Worm (Caenorhabditis elegans) whole organism, L4 larva: ENCODE data around the gene crb-1.

Source experiments
- D1046.2 ChIP-seq: fragments of 200-800 bp; sonication (Bioruptor generic); IDR thresholded peaks from 2 replicates; pipeline ENCODE4 v1.3.6; 2022; ENCODE audit warnings: missing genetic modification characterization, missing compliant biosample characterization
- F26F4.8 ChIP-seq: fragments of 200-800 bp; sonication (Bioruptor generic); conservative IDR thresholded peaks from 2 replicates; pipeline ENCODE4 v1.3.6; 2022; ENCODE audit warnings: missing genetic modification characterization, missing compliant biosample characterization
- F44E2.7 ChIP-seq: fragments of 200-800 bp; sonication (Bioruptor generic); IDR thresholded peaks from 2 replicates; pipeline ENCODE4 v2.1.2; 2022; ENCODE audit warnings: missing genetic modification characterization, missing compliant biosample characterization
- T26A8.4 ChIP-seq: fragments of 200-800 bp; sonication (Bioruptor generic); IDR thresholded peaks from 2 replicates; pipeline ENCODE4 v1.3.6; 2022; ENCODE audit warnings: missing genetic modification characterization, missing compliant biosample characterization
- Y105C5A.15 ChIP-seq: fragments of 200-800 bp; sonication (Bioruptor generic); IDR thresholded peaks from 2 replicates; pipeline ENCODE4 v1.3.6; 2022; ENCODE audit warnings: missing genetic modification characterization, missing compliant biosample characterization
- Y75B8A.6 ChIP-seq: fragments of 200-800 bp; sonication (Bioruptor generic); IDR thresholded peaks from 2 replicates; pipeline ENCODE4 v1.3.6; 2022; ENCODE audit warnings: missing genetic modification reagents, missing genetic modification characterization, missing compliant biosample characterization
- ZK337.2 ChIP-seq: fragments of 200-800 bp; sonication (Bioruptor generic); IDR thresholded peaks from 2 replicates; pipeline ENCODE4 v1.3.6; 2022; ENCODE audit warnings: missing genetic modification reagents, missing genetic modification characterization, missing compliant biosample characterization
- arid-1 ChIP-seq: fragments of 200-800 bp; sonication (Bioruptor generic); conservative IDR thresholded peaks from 2 replicates; pipeline ENCODE4 v1.3.6; 2022; ENCODE audit warnings: missing genetic modification reagents, missing genetic modification characterization, missing compliant biosample characterization
- ceh-20 ChIP-seq: fragments of 200-800 bp; sonication (Bioruptor generic); IDR thresholded peaks from 2 replicates; pipeline ENCODE4 v1.3.6; 2022; ENCODE audit warnings: missing genetic modification reagents, missing genetic modification characterization, missing compliant biosample characterization
- ceh-44 ChIP-seq: fragments of 200-800 bp; sonication (Bioruptor generic); IDR thresholded peaks from 2 replicates; pipeline ENCODE4 v1.3.6; 2022; ENCODE audit warnings: missing genetic modification reagents, missing genetic modification characterization, missing compliant biosample characterization
- ctbp-1 ChIP-seq: fragments of 200-800 bp; sonication (Bioruptor generic); IDR thresholded peaks from 2 replicates; pipeline ENCODE4 v1.3.6; 2022; ENCODE audit warnings: missing genetic modification reagents, missing genetic modification characterization, missing compliant biosample characterization
- dmd-8 ChIP-seq: fragments of 200-800 bp; sonication (Bioruptor generic); IDR thresholded peaks from 2 replicates; pipeline ENCODE4 v1.3.6; 2022; ENCODE audit warnings: missing genetic modification characterization, missing compliant biosample characterization
- dmd-9 ChIP-seq: fragments of 200-800 bp; sonication (Bioruptor generic); IDR thresholded peaks from 2 replicates; pipeline ENCODE4 v1.3.6; 2022; ENCODE audit warnings: missing genetic modification reagents, missing genetic modification characterization, missing compliant biosample characterization
- egl-43 ChIP-seq: fragments of 200-800 bp; sonication (Bioruptor generic); IDR thresholded peaks from 2 replicates; pipeline ENCODE4 v1.3.6; 2022; ENCODE audit warnings: missing genetic modification reagents, missing genetic modification characterization, missing compliant biosample characterization
- lim-7 ChIP-seq: fragments of 200-800 bp; sonication (Bioruptor generic); IDR thresholded peaks from 2 replicates; pipeline ENCODE4 v1.3.6; 2022; ENCODE audit warnings: missing genetic modification characterization, missing compliant biosample characterization
- madf-5 ChIP-seq, 2 experiments: fragments of 200-800 bp; sonication (Bioruptor generic); IDR thresholded peaks; 2 replicates each; pipeline ENCODE4 v1.3.6; 2022; ENCODE audit warnings: missing compliant biosample characterization in 2 of 2, missing genetic modification characterization in 2 of 2
- madf-9 ChIP-seq: fragments of 200-800 bp; sonication (Bioruptor generic); conservative IDR thresholded peaks from 2 replicates; pipeline ENCODE4 v1.3.6; 2022; ENCODE audit warnings: missing genetic modification reagents, missing genetic modification characterization, missing compliant biosample characterization
- mdt-29 ChIP-seq: fragments of 200-800 bp; sonication (Bioruptor generic); IDR thresholded peaks from 2 replicates; pipeline ENCODE4 v1.3.6; 2022; ENCODE audit warnings: missing genetic modification reagents, missing genetic modification characterization, missing compliant biosample characterization
- mxl-2 ChIP-seq: fragments of 200-800 bp; sonication (Bioruptor generic); conservative IDR thresholded peaks from 2 replicates; pipeline ENCODE4 v1.3.6; 2022; ENCODE audit warnings: missing genetic modification reagents, missing genetic modification characterization, missing compliant biosample characterization
- nhr-11 ChIP-seq: fragments of 150-350 bp; optimal IDR thresholded peaks from 2 replicates; lab custom pipeline; 2014; ENCODE audit warnings: missing biosample characterization, missing genetic modification characterization
- nhr-41 ChIP-seq: fragments of 200-800 bp; sonication (Bioruptor generic); IDR thresholded peaks from 2 replicates; pipeline ENCODE4 v1.3.6; 2022; ENCODE audit warnings: missing genetic modification reagents, missing genetic modification characterization, missing compliant biosample characterization
- nhr-42 ChIP-seq: fragments of 200-800 bp; sonication (Bioruptor generic); IDR thresholded peaks from 2 replicates; pipeline ENCODE4 v1.3.6; 2022; ENCODE audit warnings: missing genetic modification characterization, missing compliant biosample characterization
- php-3 ChIP-seq: fragments of 200-800 bp; sonication (Bioruptor generic); IDR thresholded peaks from 2 replicates; pipeline ENCODE4 v1.3.6; 2022; ENCODE audit warnings: missing genetic modification reagents, missing genetic modification characterization, missing compliant biosample characterization
- saeg-2 ChIP-seq: fragments of 200-800 bp; sonication (Bioruptor generic); IDR thresholded peaks from 2 replicates; pipeline ENCODE4 v1.3.6; 2022; ENCODE audit warnings: missing genetic modification reagents, missing genetic modification characterization, missing compliant biosample characterization
- set-16 ChIP-seq: fragments of 200-800 bp; sonication (Bioruptor generic); IDR thresholded peaks from 2 replicates; pipeline ENCODE4 v1.3.6; 2022; ENCODE audit warnings: missing genetic modification reagents, missing genetic modification characterization, missing compliant biosample characterization
- snpc-1.2 ChIP-seq: fragments of 200-800 bp; sonication (Bioruptor generic); IDR thresholded peaks from 2 replicates; pipeline ENCODE4 v1.3.6; 2022; ENCODE audit warnings: missing genetic modification reagents, missing genetic modification characterization, missing compliant biosample characterization
- tag-97 ChIP-seq: fragments of 200-800 bp; sonication (Bioruptor generic); IDR thresholded peaks from 2 replicates; pipeline ENCODE4 v1.3.6; 2022; ENCODE audit warnings: missing genetic modification characterization, missing compliant biosample characterization
- tra-1 ChIP-seq: fragments of 200-800 bp; sonication (Bioruptor generic); IDR thresholded peaks from 2 replicates; pipeline ENCODE4 v1.3.6; 2022; ENCODE audit warnings: missing genetic modification reagents, missing genetic modification characterization, missing compliant biosample characterization
- vab-7 ChIP-seq: fragments of 200-800 bp; sonication (Bioruptor generic); IDR thresholded peaks from 2 replicates; pipeline ENCODE4 v1.3.6; 2022; ENCODE audit warnings: missing genetic modification reagents, missing genetic modification characterization, missing compliant biosample characterization
- zip-11 ChIP-seq: fragments of 200-800 bp; sonication (Bioruptor generic); IDR thresholded peaks from 2 replicates; pipeline ENCODE4 v1.3.6; 2022; ENCODE audit warnings: missing genetic modification characterization, missing compliant biosample characterization

crb-1 gene

ce11 chrX:17451410-17451809, 37.6 kb upstream of the crb-1 start, which contains the start of gene C36E6.2 (continued):
- no peak for TF ChIP-seq php-3 (GFP tag; lab: Robert Waterston, UW)
- TF ChIP-seq nhr-11 (tag; lab: Kevin White, UChicago) = peak; percentile 21

ce11 chrX:17447212-17447611, 33.4 kb upstream of the crb-1 start:
- peak; percentile 53 for TF ChIP-seq lim-7 (GFP tag; lab: Robert Waterston, UW)
- TF ChIP-seq, all 104 proteins: peak for 1; not testable (repeated sequence) for 103

- TF ChIP-seq vab-7 (peak; percentile 29; the same call in 1 of the 2 replicates), php-3 (GFP tag; lab: Robert Waterston, UW) (peak; percentile 69), saeg-2 (0 out of 2 replicates have a peak, but pooled peaks have one; percentile 61), D1046.2 (peak; percentile 72; the same call in 1 of the 2 replicates), F44E2.7 (GFP tag; lab: Robert Waterston, UW) (peak; percentile 56; the same call in 1 of the 2 replicates), set-16 (peak; percentile 32; the same call in 1 of the 2 replicates)
Observed at ce11 chrX:17445239-17445638, 31.4 kb upstream of the crb-1 start.

- TF ChIP-seq ZK337.2 (peak; percentile 50), Y75B8A.6 (GFP tag; lab: Robert Waterston, UW) (0 out of 2 replicates have a peak, but pooled peaks have one; percentile 50), lim-7 (GFP tag; lab: Robert Waterston, UW) (0 out of 2 replicates have a peak, but pooled peaks have one; percentile 61), saeg-2 (0 out of 2 replicates have a peak, but pooled peaks have one; percentile 41), D1046.2 (peak; percentile 71), php-3 (GFP tag; lab: Robert Waterston, UW) (peak; percentile 26; the same call in 1 of the 2 replicates), nhr-41 (GFP tag; lab: Robert Waterston, UW) (peak; percentile 29; the same call in 1 of the 2 replicates), madf-5 (GFP tag; IDR thresholded peaks at IDR 0.05; lab: Robert Waterston, UW) (peak; percentile 29 to 71; a peak in 3 of 4 replicates), nhr-42 (GFP tag; lab: Robert Waterston, UW) (peak; percentile 53; the same call in 1 of the 2 replicates), dmd-8 (GFP tag; lab: Robert Waterston, UW) (peak; percentile 79), ceh-44 (GFP tag; lab: Robert Waterston, UW) (peak; percentile 2; the same call in 1 of the 2 replicates), madf-9 (peak; percentile 42; the same call in 1 of the 2 replicates), tag-97 (GFP tag; lab: Robert Waterston, UW) (0 out of 2 replicates have a peak, but pooled peaks have one; percentile 60), F44E2.7 (GFP tag; lab: Robert Waterston, UW) (peak; percentile 84), snpc-1.2 (GFP tag; lab: Robert Waterston, UW) (peak; percentile 62; the same call in 1 of the 2 replicates), ctbp-1 (GFP tag; lab: Robert Waterston, UW) (0 out of 2 replicates have a peak, but pooled peaks have one; percentile 30), egl-43 (peak; percentile 73), set-16 (peak; percentile 60), dmd-9 (GFP tag; lab: Robert Waterston, UW) (peak; percentile 9; the same call in 1 of the 2 replicates), mdt-29 (GFP tag; lab: Robert Waterston, UW) (peak; percentile 56; the same call in 1 of the 2 replicates)
Observed at ce11 chrX:17444683-17445082, 30.9 kb upstream of the crb-1 start.

- TF ChIP-seq madf-9 = peak; percentile 82; the same call in 1 of the 2 replicates
- peak; percentile 38; the same call in 1 of the 2 replicates for TF ChIP-seq tra-1 (GFP tag; lab: Robert Waterston, UW)
- TF ChIP-seq F44E2.7 (GFP tag; lab: Robert Waterston, UW) = peak; percentile 95
- peak; percentile 89 for TF ChIP-seq egl-43
- peak; percentile 32; the same call in 1 of the 2 replicates for TF ChIP-seq T26A8.4 (GFP tag; lab: Robert Waterston, UW)
- TF ChIP-seq madf-5 (GFP tag; IDR thresholded peaks at IDR 0.05; lab: Robert Waterston, UW) = peak; percentile 85 to 94; a peak in 3 of 4 replicates
- TF ChIP-seq nhr-42 (GFP tag; lab: Robert Waterston, UW) = peak; percentile 74; the same call in 1 of the 2 replicates
- peak; percentile 81 for TF ChIP-seq lim-7 (GFP tag; lab: Robert Waterston, UW)
- peak; percentile 74 for TF ChIP-seq vab-7
- peak; percentile 92 for TF ChIP-seq ceh-44 (GFP tag; lab: Robert Waterston, UW)
- peak; percentile 95 for TF ChIP-seq F26F4.8 (GFP tag; lab: Robert Waterston, UW)
- TF ChIP-seq dmd-8 (GFP tag; lab: Robert Waterston, UW) = peak; percentile 67; the same call in 1 of the 2 replicates
- peak; percentile 63; the same call in 1 of the 2 replicates for TF ChIP-seq ceh-20 (GFP tag; lab: Robert Waterston, UW)
- peak; percentile 68; the same call in 1 of the 2 replicates for TF ChIP-seq saeg-2
- TF ChIP-seq tag-97 (GFP tag; lab: Robert Waterston, UW) = 0 out of 2 replicates have a peak, but pooled peaks have one; percentile 82
- peak; percentile 62 for TF ChIP-seq set-16
- TF ChIP-seq php-3 (GFP tag; lab: Robert Waterston, UW) = peak; percentile 70
- TF ChIP-seq Y105C5A.15 (GFP tag; lab: Robert Waterston, UW) = peak; percentile 92; the same call in 1 of the 2 replicates
- TF ChIP-seq mxl-2 (GFP tag; lab: Robert Waterston, UW) = peak; percentile 90
- peak; percentile 72 for TF ChIP-seq arid-1 (GFP tag; lab: Robert Waterston, UW)
- 0 out of 2 replicates have a peak, but pooled peaks have one; percentile 9 for TF ChIP-seq ctbp-1 (GFP tag; lab: Robert Waterston, UW)
- TF ChIP-seq snpc-1.2 (GFP tag; lab: Robert Waterston, UW) = peak; percentile 69; the same call in 1 of the 2 replicates
- TF ChIP-seq zip-11 (GFP tag; lab: Robert Waterston, UW) = peak; percentile 84; the same call in 1 of the 2 replicates
- peak; percentile 82; the same call in 1 of the 2 replicates for TF ChIP-seq dmd-9 (GFP tag; lab: Robert Waterston, UW)
- peak; percentile 79; the same call in 1 of the 2 replicates for TF ChIP-seq D1046.2
Observed at ce11 chrX:17442539-17442938, 28.7 kb upstream of the crb-1 start.
